Fruit fly (Drosophila melanogaster): ENCODE data around the gene Cnb.

Cnb gene

DNA sequence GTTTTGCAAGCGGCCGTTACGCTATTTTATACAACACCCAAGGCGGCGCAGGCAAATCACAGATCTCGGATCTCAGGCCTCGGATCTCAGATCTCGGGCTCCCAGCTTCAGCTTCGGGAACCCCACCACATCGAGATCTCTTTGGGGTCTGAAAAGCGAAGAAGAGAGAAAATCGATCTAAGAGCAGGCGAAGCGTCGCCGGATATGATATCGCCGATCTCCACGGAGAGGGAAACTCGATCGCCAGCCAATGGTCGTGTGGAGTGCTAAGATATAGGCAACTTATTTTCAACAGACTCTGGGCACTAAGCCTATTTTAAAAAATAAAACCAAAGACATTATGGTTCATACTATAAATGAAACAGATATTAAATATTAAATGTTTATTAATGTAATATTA is 8.6 kb upstream of the Cnb start, which contains the start of the genes CG46523 and CG5687:
Gene CG46523, minus strand, starts transcription at position 337 of the 400 bp plus-strand sequence.
Gene CG5687, minus strand, starts transcription at position 337 of the 400 bp plus-strand sequence.
- TF ChIP-seq Mnt (GFP tag; optimal IDR thresholded peaks at IDR 0.05) (no peak), CG5204 (GFP tag; optimal IDR thresholded peaks at IDR 0.05) (no peak), CG11617 (GFP tag; optimal IDR thresholded peaks at IDR 0.05) (no peak), bab1 (GFP tag; optimal IDR thresholded peaks at IDR 0.05) (no peak), CG7101 (tag; optimal IDR thresholded peaks at IDR 0.05) (no peak), CG1620 (GFP tag; optimal IDR thresholded peaks at IDR 0.05) (no peak), ovo (GFP tag; optimal IDR thresholded peaks at IDR 0.05) (no peak), Clk (GFP tag; optimal IDR thresholded peaks at IDR 0.05) (no peak), cnc (optimal IDR thresholded peaks at IDR 0.05) (no peak), cic (GFP tag; optimal IDR thresholded peaks at IDR 0.05) (no peak), Crg-1 (GFP tag; optimal IDR thresholded peaks at IDR 0.05) (no peak), CG7045 (GFP tag; optimal IDR thresholded peaks at IDR 0.05) (no peak), pad (GFP tag; optimal IDR thresholded peaks at IDR 0.05) (no peak), kay (GFP tag; ENCODE audit: borderline replicate concordance) (no peak), CG33017 (tag; optimal IDR thresholded peaks at IDR 0.05) (no peak), Hr96 (GFP tag; optimal IDR thresholded peaks at IDR 0.05) (no peak), CG12768 (GFP tag; optimal IDR thresholded peaks at IDR 0.05) (no peak), toe (GFP tag; optimal IDR thresholded peaks at IDR 0.05) (no peak), CG14711 (tag; optimal IDR thresholded peaks at IDR 0.05) (no peak), tj (GFP tag; optimal IDR thresholded peaks at IDR 0.05) (no peak)

- TF ChIP-seq CG12768 (GFP tag; optimal IDR thresholded peaks at IDR 0.05) = no peak
- TF ChIP-seq CG5204 (GFP tag; optimal IDR thresholded peaks at IDR 0.05) = no peak
- no peak for TF ChIP-seq Clk (GFP tag; optimal IDR thresholded peaks at IDR 0.05)
- TF ChIP-seq cic (GFP tag; optimal IDR thresholded peaks at IDR 0.05) = no peak
- TF ChIP-seq ovo (GFP tag; optimal IDR thresholded peaks at IDR 0.05) = no peak
- no peak for TF ChIP-seq Hr96 (GFP tag; optimal IDR thresholded peaks at IDR 0.05)
- no peak for TF ChIP-seq CG7045 (GFP tag; optimal IDR thresholded peaks at IDR 0.05)
- no peak for TF ChIP-seq Mnt (GFP tag; optimal IDR thresholded peaks at IDR 0.05)
- TF ChIP-seq CG11617 (GFP tag; optimal IDR thresholded peaks at IDR 0.05) = no peak
- no peak for TF ChIP-seq CG14711 (tag; optimal IDR thresholded peaks at IDR 0.05)
- TF ChIP-seq pad (GFP tag; optimal IDR thresholded peaks at IDR 0.05) = no peak
- TF ChIP-seq cnc (optimal IDR thresholded peaks at IDR 0.05) = no peak
- TF ChIP-seq CG33017 (tag; optimal IDR thresholded peaks at IDR 0.05) = no peak
- TF ChIP-seq bab1 (GFP tag; optimal IDR thresholded peaks at IDR 0.05) = no peak
- no peak for TF ChIP-seq tj (GFP tag; optimal IDR thresholded peaks at IDR 0.05)
- TF ChIP-seq kay (GFP tag; ENCODE audit: borderline replicate concordance) = no peak
Measured at dm6 chr3L:1939983-1940504, 7.3 kb upstream of the Cnb start.

DNA sequence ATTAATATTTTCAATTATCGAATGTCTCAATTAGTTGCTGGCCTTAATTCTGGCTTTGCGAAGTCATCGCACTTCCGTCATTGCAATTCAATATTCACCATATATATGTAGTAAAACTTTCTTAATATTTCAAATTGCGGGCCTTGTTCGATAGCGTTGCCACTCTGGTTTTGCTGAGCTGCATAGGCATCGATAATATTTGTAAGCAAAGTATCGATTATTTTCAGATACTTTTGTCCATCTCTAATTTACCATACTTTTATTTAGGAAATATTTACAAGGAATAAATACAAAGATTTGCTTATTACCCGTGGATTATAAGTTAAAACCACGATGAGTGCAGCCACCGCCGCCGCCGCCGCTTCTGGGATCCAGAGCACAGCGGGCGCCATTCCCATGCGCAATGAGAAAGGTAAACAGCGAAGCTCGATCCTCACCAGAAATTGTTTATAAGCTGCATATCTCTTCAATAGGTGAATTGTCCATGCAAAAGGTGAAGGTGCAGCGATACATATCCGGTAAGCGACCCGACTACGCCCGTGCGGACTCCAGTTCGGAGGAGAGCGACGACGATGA is 6.4 kb upstream of the Cnb start, which contains the start of gene Mfap1:
Gene Mfap1, plus strand, starts transcription at position 226 of the 576 bp plus-strand sequence.
- TF ChIP-seq CG14711 (tag; optimal IDR thresholded peaks at IDR 0.05) (peak; percentile 6), Mnt (GFP tag; optimal IDR thresholded peaks at IDR 0.05) (peak; percentile 0), toe (GFP tag; optimal IDR thresholded peaks at IDR 0.05) (peak; percentile 9), bab1 (GFP tag; optimal IDR thresholded peaks at IDR 0.05) (peak; percentile 53), CG7101 (tag; optimal IDR thresholded peaks at IDR 0.05) (no peak)

dm6 chr3L:1962964-1963363 is 15.6 kb downstream of the Cnb start, which contains the start of gene SCOT:
Gene SCOT (plus strand): TSS chr3L:1963143.
- TF ChIP-seq CG5204 (GFP tag; optimal IDR thresholded peaks at IDR 0.05) (no peak), CG12768 (GFP tag; optimal IDR thresholded peaks at IDR 0.05) (no peak), kay (GFP tag; ENCODE audit: borderline replicate concordance) (no peak), CG1620 (GFP tag; optimal IDR thresholded peaks at IDR 0.05) (no peak), CG33017 (tag; optimal IDR thresholded peaks at IDR 0.05) (no peak), toe (GFP tag; optimal IDR thresholded peaks at IDR 0.05) (no peak)

- no peak for TF ChIP-seq cnc (optimal IDR thresholded peaks at IDR 0.05)
- TF ChIP-seq CG11617 (GFP tag; optimal IDR thresholded peaks at IDR 0.05) = peak; percentile 41
- TF ChIP-seq CG14711 (tag; optimal IDR thresholded peaks at IDR 0.05) = peak; percentile 10
- no peak for TF ChIP-seq Clk (GFP tag; optimal IDR thresholded peaks at IDR 0.05)
- no peak for TF ChIP-seq ovo (GFP tag; optimal IDR thresholded peaks at IDR 0.05)
- no peak for TF ChIP-seq CG1620 (GFP tag; optimal IDR thresholded peaks at IDR 0.05)
- TF ChIP-seq CG7101 (tag; optimal IDR thresholded peaks at IDR 0.05) = no peak
- TF ChIP-seq Mnt (GFP tag; optimal IDR thresholded peaks at IDR 0.05) = peak; percentile 18
- TF ChIP-seq tj (GFP tag; optimal IDR thresholded peaks at IDR 0.05) = peak; percentile 59
- peak; percentile 33 for TF ChIP-seq bab1 (GFP tag; optimal IDR thresholded peaks at IDR 0.05)
- no peak for TF ChIP-seq kay (GFP tag; ENCODE audit: borderline replicate concordance)
Measured at dm6 chr3L:1964099-1964498, 16.7 kb downstream of the Cnb start, which contains the start of gene mv. Gene mv (minus strand): TSS chr3L:1964178.

DNA sequence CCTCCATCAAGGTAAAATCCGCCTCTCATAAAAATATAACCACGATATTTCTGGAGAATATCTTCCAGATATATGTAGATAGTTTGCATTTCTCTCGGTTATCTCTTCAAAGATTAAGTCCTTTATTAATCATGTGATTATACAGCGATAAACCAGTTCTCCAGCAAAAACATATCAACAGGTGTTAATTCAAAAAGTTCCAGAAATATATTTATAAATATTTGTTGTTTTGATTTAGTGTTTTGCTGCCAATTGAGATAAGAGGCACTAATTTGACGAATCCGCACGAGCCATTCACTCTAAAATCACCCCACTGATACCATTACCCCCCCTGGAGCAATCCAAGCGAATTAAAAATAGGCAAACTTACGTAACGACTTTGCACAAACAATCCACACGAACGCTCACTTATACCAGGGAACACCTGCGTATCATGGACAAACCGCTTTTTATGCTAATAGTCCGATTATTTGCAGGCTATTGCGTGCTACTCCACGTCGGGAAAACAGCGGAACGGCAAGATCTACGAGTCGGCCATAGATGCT is 17.3 kb downstream of the Cnb start:
- TF ChIP-seq cic (GFP tag; optimal IDR thresholded peaks at IDR 0.05) (peak; percentile 29), CG12768 (GFP tag; optimal IDR thresholded peaks at IDR 0.05) (no peak)

Data from whole organism, adult.